Worm (Caenorhabditis elegans) whole organism, late embryonic: ENCODE measurements around the gene pac-1.

ENCODE experiments used
- C08G9.2 ChIP-seq: sonication (generic microtip); optimal IDR thresholded peaks from 2 replicates; lab custom pipeline; 2016; ENCODE audit warnings: mild to moderate bottlenecking, missing genetic modification characterization, moderate library complexity, missing compliant biosample characterization
- C38D4.7 ChIP-seq: fragments of 200-800 bp; sonication (Bioruptor generic); optimal IDR thresholded peaks from 2 replicates; lab custom pipeline; 2018; ENCODE audit warnings: mild to moderate bottlenecking, missing genetic modification characterization, moderate library complexity, missing compliant biosample characterization
- F13H6.1 ChIP-seq: sonication (generic microtip); optimal IDR thresholded peaks from 2 replicates; lab custom pipeline; 2016; ENCODE audit warnings: missing genetic modification characterization, missing compliant biosample characterization
- Y22D7AL.16 ChIP-seq: sonication (generic microtip); optimal IDR thresholded peaks from 2 replicates; lab custom pipeline; 2016; ENCODE audit warnings: missing genetic modification characterization, missing compliant biosample characterization
- ceh-19 ChIP-seq: fragments of 200-800 bp; sonication (Bioruptor generic); optimal IDR thresholded peaks from 2 replicates; lab custom pipeline; 2018; ENCODE audit warnings: mild to moderate bottlenecking, missing genetic modification characterization, missing compliant biosample characterization
- ceh-22 ChIP-seq: sonication (generic microtip); optimal IDR thresholded peaks from 2 replicates; lab custom pipeline; 2017; ENCODE audit warnings: missing biosample characterization, missing genetic modification characterization
- ceh-31 ChIP-seq: sonication (generic microtip); optimal IDR thresholded peaks from 2 replicates; lab custom pipeline; 2016; ENCODE audit warnings: missing genetic modification characterization, missing compliant biosample characterization
- dmd-4 ChIP-seq: sonication (generic microtip); optimal IDR thresholded peaks from 2 replicates; lab custom pipeline; 2016; ENCODE audit warnings: borderline replicate concordance, missing genetic modification characterization, missing compliant biosample characterization
- elt-2 ChIP-seq: sonication (generic microtip); optimal IDR thresholded peaks from 2 replicates; lab custom pipeline; 2016; ENCODE audit warnings: missing genetic modification reagents, missing genetic modification characterization, missing compliant biosample characterization
- elt-4 ChIP-seq: sonication (generic microtip); optimal IDR thresholded peaks from 2 replicates; lab custom pipeline; 2016; ENCODE audit warnings: missing genetic modification characterization, missing compliant biosample characterization
- fkh-10 ChIP-seq: fragments of 150-350 bp; optimal IDR thresholded peaks from 2 replicates; lab custom pipeline; 2014; ENCODE audit warnings: missing biosample characterization, missing genetic modification reagents, missing genetic modification characterization
- fkh-6 ChIP-seq: sonication (generic microtip); optimal IDR thresholded peaks from 2 replicates; lab custom pipeline; 2016; ENCODE audit warnings: missing genetic modification characterization, missing compliant biosample characterization
- gmeb-2 ChIP-seq: sonication (generic microtip); optimal IDR thresholded peaks from 2 replicates; lab custom pipeline; 2016; ENCODE audit warnings: missing genetic modification characterization, inconsistent platforms, missing compliant biosample characterization
- hlh-6 ChIP-seq: sonication (generic microtip); optimal IDR thresholded peaks from 2 replicates; lab custom pipeline; 2016; ENCODE audit warnings: missing genotype, missing genetic modification characterization, missing compliant biosample characterization
- lim-6 ChIP-seq: sonication (generic microtip); optimal IDR thresholded peaks from 2 replicates; lab custom pipeline; 2016; ENCODE audit warnings: missing genetic modification characterization, missing compliant biosample characterization
- lin-11 ChIP-seq: fragments of 200-800 bp; sonication (Bioruptor generic); optimal IDR thresholded peaks from 2 replicates; lab custom pipeline; 2018; ENCODE audit warnings: mild to moderate bottlenecking, missing genetic modification characterization, missing compliant biosample characterization
- madf-2 ChIP-seq: sonication (generic microtip); optimal IDR thresholded peaks from 2 replicates; lab custom pipeline; 2017; ENCODE audit warnings: missing genetic modification characterization, missing compliant biosample characterization
- mec-3 ChIP-seq: sonication (generic microtip); optimal IDR thresholded peaks from 2 replicates; lab custom pipeline; 2016; ENCODE audit warnings: borderline replicate concordance, missing genetic modification characterization, missing compliant biosample characterization
- nhr-11 ChIP-seq: fragments of 150-350 bp; optimal IDR thresholded peaks from 2 replicates; lab custom pipeline; 2014; ENCODE audit warnings: missing biosample characterization, missing genetic modification characterization
- odd-2 ChIP-seq: sonication (generic microtip); optimal IDR thresholded peaks from 2 replicates; lab custom pipeline; 2017; ENCODE audit warnings: antibody characterized with exemption, mild to moderate bottlenecking, missing genetic modification characterization, missing compliant biosample characterization
- pag-3 ChIP-seq: sonication (generic microtip); optimal IDR thresholded peaks from 2 replicates; lab custom pipeline; 2016; ENCODE audit warnings: missing compliant biosample characterization, missing genetic modification characterization, borderline replicate concordance
- pax-1 ChIP-seq: fragments of 150-350 bp; optimal IDR thresholded peaks from 2 replicates; lab custom pipeline; 2014; ENCODE audit warnings: missing biosample characterization, missing genetic modification characterization
- pha-2 ChIP-seq: sonication (generic microtip); optimal IDR thresholded peaks from 2 replicates; lab custom pipeline; 2017; ENCODE audit warnings: mild to moderate bottlenecking, missing genetic modification characterization, missing compliant biosample characterization
- pha-4 ChIP-seq: fragments of 150-350 bp; optimal IDR thresholded peaks from 2 replicates; lab custom pipeline; 2018; ENCODE audit warnings: missing biosample characterization, missing genetic modification reagents, missing genetic modification characterization
- pros-1 ChIP-seq: fragments of 150-350 bp; optimal IDR thresholded peaks from 2 replicates; lab custom pipeline; 2014; ENCODE audit warnings: missing biosample characterization, missing genetic modification reagents, missing genetic modification characterization
- ref-2 ChIP-seq: sonication (generic microtip); optimal IDR thresholded peaks from 2 replicates; lab custom pipeline; 2016; ENCODE audit warnings: missing genetic modification characterization, missing compliant biosample characterization
- rnt-1 ChIP-seq: sonication (generic microtip); optimal IDR thresholded peaks from 2 replicates; lab custom pipeline; 2016; ENCODE audit warnings: missing genetic modification characterization, missing compliant biosample characterization
- sdc-2 ChIP-seq: sonication (generic microtip); optimal IDR thresholded peaks from 2 replicates; lab custom pipeline; 2016; ENCODE audit warnings: missing genotype, missing genetic modification characterization, missing compliant biosample characterization
- tbx-2 ChIP-seq: sonication (generic microtip); optimal IDR thresholded peaks from 2 replicates; lab custom pipeline; 2016; ENCODE audit warnings: missing genetic modification characterization, missing compliant biosample characterization
- ttx-3 ChIP-seq: sonication (generic microtip); optimal IDR thresholded peaks from 2 replicates; lab custom pipeline; 2016; ENCODE audit warnings: missing genetic modification reagents, missing genetic modification characterization, missing compliant biosample characterization
- unc-42 ChIP-seq: sonication (generic microtip); optimal IDR thresholded peaks from 2 replicates; lab custom pipeline; 2016; ENCODE audit warnings: missing genotype, missing genetic modification characterization, missing compliant biosample characterization
- unc-55 ChIP-seq: sonication (generic microtip); optimal IDR thresholded peaks from 2 replicates; lab custom pipeline; 2017; ENCODE audit warnings: missing biosample characterization, missing genetic modification reagents, missing genetic modification characterization

Gene pac-1

DNA sequence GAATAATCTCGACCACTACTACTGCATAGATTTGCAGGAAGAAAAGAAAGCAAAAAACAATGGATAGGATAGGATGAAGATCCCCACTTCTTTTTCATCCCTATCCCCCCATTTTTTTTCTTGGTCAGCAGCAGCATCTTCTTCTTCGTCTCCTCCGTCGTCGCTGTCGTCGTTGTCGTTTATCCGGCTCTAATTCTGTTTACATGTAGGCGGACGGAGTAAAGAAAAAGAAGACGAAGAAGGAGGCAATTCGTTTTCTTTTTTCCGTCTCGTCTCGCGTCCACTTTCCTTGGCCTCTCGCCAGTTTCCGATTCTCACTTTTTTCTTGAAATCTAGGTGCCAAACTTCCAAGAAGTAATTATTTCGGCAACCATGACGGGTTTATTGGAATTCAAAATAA, 16.9 kb downstream of the pac-1 start:
- TF ChIP-seq elt-4 (tag; lab: Kevin White, UChicago) (no peak), madf-2 (tag; lab: Kevin White, UChicago) (no peak), ceh-19 (GFP tag; lab: Kevin White, UChicago) (no peak), fkh-6 (no peak), pag-3 (no peak), unc-42 (tag; lab: Kevin White, UChicago) (peak; percentile 86), mec-3 (tag; lab: Kevin White, UChicago) (no peak)

ce11 chrIII:8512279-8512942, 17.6 kb downstream of the pac-1 start:
- TF ChIP-seq lim-6 (tag; lab: Kevin White, UChicago) (no peak), ceh-31 (tag; lab: Kevin White, UChicago) (peak; percentile 53), pag-3 (no peak), unc-55 (GFP tag; lab: Kevin White, UChicago) (no peak), pha-4 (tag; lab: Kevin White, UChicago) (no peak), pros-1 (tag; lab: Kevin White, UChicago) (peak; percentile 32), F13H6.1 (tag; lab: Kevin White, UChicago) (no peak), tbx-2 (no peak), rnt-1 (tag; lab: Kevin White, UChicago) (no peak), hlh-6 (tag; lab: Kevin White, UChicago) (no peak), elt-2 (tag; lab: Kevin White, UChicago) (no peak), pax-1 (tag; lab: Kevin White, UChicago) (peak; percentile 72)

ce11 chrIII:8518990-8519389, 24.2 kb downstream of the pac-1 start:
- TF ChIP-seq fkh-6 (no peak), odd-2 (no peak), dmd-4 (tag; lab: Kevin White, UChicago) (no peak), ttx-3 (tag; lab: Kevin White, UChicago) (no peak), ceh-22 (tag; lab: Kevin White, UChicago) (no peak), ref-2 (no peak), nhr-11 (tag; lab: Kevin White, UChicago) (no peak), rnt-1 (tag; lab: Kevin White, UChicago) (no peak), madf-2 (tag; lab: Kevin White, UChicago) (no peak), sdc-2 (tag; lab: Kevin White, UChicago) (no peak), Y22D7AL.16 (tag; lab: Kevin White, UChicago) (no peak)

DNA sequence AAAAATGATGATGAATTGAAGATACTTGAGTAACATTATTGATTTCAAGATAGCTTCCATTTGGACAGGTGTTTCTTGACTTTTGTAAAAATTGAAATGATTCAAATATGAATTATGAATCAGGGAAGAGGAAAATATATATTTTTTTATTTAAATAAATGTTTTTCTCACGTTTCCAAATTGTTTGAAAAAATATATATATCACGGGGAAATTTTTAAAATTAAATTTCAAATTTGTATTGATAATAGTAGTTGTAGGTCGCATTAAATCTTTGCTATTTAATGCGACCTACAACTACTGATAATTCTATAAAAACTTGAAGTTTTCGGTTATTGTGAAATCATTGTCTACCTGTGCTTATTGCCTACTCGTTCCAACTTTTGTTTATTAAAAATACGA, 25.1 kb downstream of the pac-1 start, which contains the start of gene ZC21.8:
TSS of gene ZC21.8 (minus strand) at position 101 of the 400 bp plus-strand sequence.
- TF ChIP-seq lin-11 (tag; lab: Kevin White, UChicago) (no peak), C38D4.7 (GFP tag; lab: Kevin White, UChicago) (no peak), fkh-10 (GFP tag; lab: Kevin White, UChicago) (no peak), pha-2 (tag; lab: Kevin White, UChicago) (no peak), gmeb-2 (tag; lab: Kevin White, UChicago) (no peak), ceh-31 (tag; lab: Kevin White, UChicago) (no peak), unc-42 (tag; lab: Kevin White, UChicago) (no peak), pha-4 (tag; lab: Kevin White, UChicago) (no peak)
- TF ChIP-seq, all 69 proteins: peak for 0

ce11 chrIII:8520589-8520988, 25.8 kb downstream of the pac-1 start:
- TF ChIP-seq C08G9.2 (tag; lab: Kevin White, UChicago): no peak
- no peak for TF ChIP-seq pha-2 (tag; lab: Kevin White, UChicago)
- no peak for TF ChIP-seq pag-3
- no peak for TF ChIP-seq ceh-22 (tag; lab: Kevin White, UChicago)
